Worm (Caenorhabditis elegans) whole organism, early embryonic: ENCODE results near the gene C15C8.5.

ENCODE experiments used
- ets-7 ChIP-seq: sonication (generic microtip); optimal IDR thresholded peaks from 2 replicates; lab custom pipeline; 2016; ENCODE audit warnings: missing genotype, missing genetic modification characterization, missing compliant biosample characterization
- flt-1 ChIP-seq: fragments of 200-800 bp; sonication (Bioruptor generic); IDR thresholded peaks from 2 replicates; pipeline ENCODE4 v1.3.6; 2022; ENCODE audit warnings: missing genetic modification characterization, missing compliant biosample characterization

DNA sequence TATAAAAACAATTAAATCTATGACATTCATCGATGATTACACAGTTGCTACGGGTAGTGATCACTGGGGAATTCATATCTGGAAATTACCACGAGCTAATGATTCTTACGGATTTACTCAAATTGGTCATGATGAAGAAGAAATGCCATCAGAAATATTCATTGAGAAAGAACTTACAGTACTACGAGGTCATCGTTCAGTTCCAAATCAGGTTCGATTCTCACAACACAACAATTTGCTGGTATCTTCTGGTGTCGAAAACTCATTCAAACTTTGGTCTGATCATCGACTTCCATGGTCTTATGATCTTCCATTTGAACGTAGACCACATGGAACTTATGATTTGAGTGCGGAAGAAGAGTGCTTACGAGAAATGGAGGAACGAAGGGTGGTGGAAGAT, 41.3 kb upstream of the C15C8.5 start:
- no peak for TF ChIP-seq flt-1 (GFP tag; lab: Robert Waterston, UW)
- no peak for TF ChIP-seq ets-7 (tag; lab: Kevin White, UChicago)
